Fruit fly (Drosophila melanogaster): ENCODE measurements around the gene CG11279.

dm6 chr3L:13058429-13058828 lies 11.7 kb downstream of the CG11279 start:
- TF ChIP-seq CG8478 (optimal IDR thresholded peaks at IDR 0.05), result no peak
- no peak for TF ChIP-seq CTCF (optimal IDR thresholded peaks at IDR 0.05)

Measured in S2 (cell line).